Fruit fly (Drosophila melanogaster) whole organism, embryonic: ENCODE measurements around the gene CG31538.

Source experiments
- ATbp ChIP-seq: fragments of 200-800 bp; sonication (Bioruptor generic); optimal IDR thresholded peaks from 2 replicates; lab custom pipeline; 2017; ENCODE audit warnings: missing biosample characterization, mild to moderate bottlenecking, missing genetic modification characterization, missing genetic modification reagents
- Asciz ChIP-seq: fragments of 200-800 bp; sonication (Bioruptor generic); optimal IDR thresholded peaks from 2 replicates; lab custom pipeline; 2017; ENCODE audit warnings: missing biosample characterization, mild to moderate bottlenecking, missing genetic modification characterization, missing genetic modification reagents
- Atf3 ChIP-seq: fragments of 200-800 bp; sonication (Bioruptor generic); optimal IDR thresholded peaks from 3 replicates; lab custom pipeline; 2016; ENCODE audit warnings: missing biosample characterization, missing genetic modification characterization
- B-H2 ChIP-seq: fragments of 200-800 bp; sonication (Bioruptor generic); optimal IDR thresholded peaks from 2 replicates; lab custom pipeline; 2018; ENCODE audit warnings: missing biosample characterization, mild to moderate bottlenecking, missing genetic modification characterization
- BtbVII ChIP-seq: fragments of 200-800 bp; sonication (Bioruptor generic); optimal IDR thresholded peaks from 3 replicates; lab custom pipeline; 2017; ENCODE audit warnings: missing biosample characterization, mild to moderate bottlenecking, missing genetic modification characterization
- C15 ChIP-seq: fragments of 200-800 bp; sonication (Bioruptor generic); IDR thresholded peaks from 3 replicates; pipeline ENCODE4 v1.3.6; 2022; ENCODE audit warnings: missing biosample characterization, missing genetic modification characterization
- CG11504 ChIP-seq: fragments of 200-800 bp; sonication (Bioruptor generic); optimal IDR thresholded peaks from 3 replicates; lab custom pipeline; 2019; ENCODE audit warnings: missing biosample characterization, mild to moderate bottlenecking, missing genetic modification characterization, moderate library complexity
- CG13296 ChIP-seq: fragments of 200-800 bp; sonication (Bioruptor generic); optimal IDR thresholded peaks from 3 replicates; lab custom pipeline; 2018; ENCODE audit warnings: missing biosample characterization, mild to moderate bottlenecking, missing genetic modification characterization
- CG14050 ChIP-seq: fragments of 200-800 bp; sonication (Bioruptor generic); IDR thresholded peaks from 3 replicates; pipeline ENCODE4 v1.3.6; 2022; ENCODE audit warnings: missing biosample characterization, missing genetic modification characterization
- CG2678 ChIP-seq: fragments of 200-800 bp; sonication (Bioruptor generic); optimal IDR thresholded peaks from 3 replicates; lab custom pipeline; 2019; ENCODE audit warnings: missing biosample characterization, mild to moderate bottlenecking, missing genetic modification characterization, moderate library complexity
- CG34376 ChIP-seq: fragments of 200-800 bp; sonication (Bioruptor generic); optimal IDR thresholded peaks from 2 replicates; lab custom pipeline; 2018; ENCODE audit warnings: missing biosample characterization, mild to moderate bottlenecking, missing genetic modification characterization
- CG8290 ChIP-seq, 3 experiments: fragments of 200-800 bp; sonication (Bioruptor generic); optimal IDR thresholded peaks; 2 replicates each; lab custom pipeline; 2016 to 2019; ENCODE audit warnings: missing biosample characterization in 3 of 3, missing genetic modification characterization in 3 of 3, mild to moderate bottlenecking in 2 of 3, moderate library complexity in 1 of 3
- CG9932 ChIP-seq: fragments of 200-800 bp; sonication (Bioruptor generic); IDR thresholded peaks from 2 replicates; pipeline ENCODE4 v1.3.6; 2022; ENCODE audit warnings: missing biosample characterization, missing genetic modification characterization
- Deaf1 ChIP-seq: fragments of 200-800 bp; optimal IDR thresholded peaks from 3 replicates; lab custom pipeline; 2019; ENCODE audit warnings: missing biosample characterization, mild to moderate bottlenecking, missing genetic modification characterization, moderate library complexity
- Dfd ChIP-seq, 2 experiments: fragments of >200 bp; optimal IDR thresholded peaks; 2 replicates each; lab custom pipeline; 2017; ENCODE audit warnings: missing biosample characterization in 2 of 2, missing genetic modification characterization in 2 of 2
- Dp ChIP-seq: fragments of 200-800 bp; sonication (Bioruptor generic); optimal IDR thresholded peaks from 2 replicates; lab custom pipeline; 2018; ENCODE audit warnings: missing biosample characterization, mild to moderate bottlenecking, missing genetic modification characterization, moderate library complexity
- Hmr ChIP-seq: fragments of 200-800 bp; sonication (Bioruptor generic); optimal IDR thresholded peaks from 3 replicates; lab custom pipeline; 2017; ENCODE audit warnings: mild to moderate bottlenecking, missing biosample characterization, missing genetic modification reagents, missing genetic modification characterization
- Med ChIP-seq: fragments of 200-800 bp; sonication (Bioruptor generic); peaks from one replicate; lab custom pipeline; 2016; ENCODE audit warnings: missing biosample characterization, missing genetic modification characterization, mild to moderate bottlenecking, inconsistent platforms, moderate library complexity
- Nf-YC ChIP-seq: fragments of 200-800 bp; optimal IDR thresholded peaks from 3 replicates; lab custom pipeline; 2019; ENCODE audit warnings: missing biosample characterization, mild to moderate bottlenecking, missing genetic modification characterization, moderate library complexity
- PHDP ChIP-seq: fragments of 200-800 bp; sonication (Bioruptor generic); optimal IDR thresholded peaks from 3 replicates; lab custom pipeline; 2018; ENCODE audit warnings: missing biosample characterization, mild to moderate bottlenecking, missing genetic modification characterization, moderate library complexity
- Side ChIP-seq: fragments of 200-800 bp; sonication (Bioruptor generic); optimal IDR thresholded peaks from 2 replicates; lab custom pipeline; 2016; ENCODE audit warnings: missing biosample characterization, missing genetic modification characterization
- Vsx1 ChIP-seq: fragments of 200-800 bp; sonication (Bioruptor generic); optimal IDR thresholded peaks from 2 replicates; lab custom pipeline; 2017; ENCODE audit warnings: missing biosample characterization, mild to moderate bottlenecking, missing genetic modification characterization, missing genetic modification reagents
- Xrp1 ChIP-seq: fragments of 200-800 bp; sonication (Bioruptor generic); IDR thresholded peaks from 2 replicates; pipeline ENCODE4 v1.3.6; 2022; ENCODE audit warnings: missing biosample characterization, missing genetic modification characterization
- ash1 ChIP-seq: fragments of 200-800 bp; sonication (Bioruptor generic); optimal IDR thresholded peaks from 2 replicates; lab custom pipeline; 2018; ENCODE audit warnings: missing biosample characterization, mild to moderate bottlenecking, missing genetic modification characterization
- az2 ChIP-seq: fragments of 200-800 bp; sonication (Bioruptor generic); optimal IDR thresholded peaks from 3 replicates; lab custom pipeline; 2016; ENCODE audit warnings: missing biosample characterization, missing genetic modification characterization
- chinmo ChIP-seq: fragments of 200-800 bp; sonication (Bioruptor generic); IDR thresholded peaks from 4 replicates; pipeline ENCODE4 v1.3.6; 2022; ENCODE audit warnings: missing biosample characterization, missing genetic modification characterization; ENCODE audit not compliant: partially characterized antibody
- crol ChIP-seq: fragments of 200-800 bp; sonication (Bioruptor generic); IDR thresholded peaks from 2 replicates; pipeline ENCODE4 v1.3.6; 2022; ENCODE audit warnings: missing biosample characterization, missing genetic modification characterization
- en ChIP-seq: fragments of 200-800 bp; sonication (Bioruptor generic); optimal IDR thresholded peaks from 2 replicates; lab custom pipeline; 2016; ENCODE audit warnings: missing biosample characterization, missing genetic modification characterization
- esg ChIP-seq: fragments of 200-800 bp; sonication (Bioruptor generic); conservative IDR thresholded peaks from 2 replicates; pipeline ENCODE4 v1.3.6; 2022; ENCODE audit warnings: missing biosample characterization, missing genetic modification characterization
- grau ChIP-seq: fragments of 200-800 bp; optimal IDR thresholded peaks from 3 replicates; lab custom pipeline; 2019; ENCODE audit warnings: missing biosample characterization, mild to moderate bottlenecking, missing genetic modification characterization, moderate library complexity
- hb ChIP-seq: fragments of 200-800 bp; sonication (Bioruptor generic); IDR thresholded peaks from 3 replicates; pipeline ENCODE4 v1.3.6; 2022; ENCODE audit warnings: missing biosample characterization, missing genetic modification characterization; ENCODE audit not compliant: partially characterized antibody
- klu ChIP-seq: fragments of 200-800 bp; sonication (Bioruptor generic); IDR thresholded peaks from 2 replicates; pipeline ENCODE4 v1.3.6; 2022; ENCODE audit warnings: missing biosample characterization, missing genetic modification characterization
- nmo ChIP-seq: fragments of 200-800 bp; sonication (Bioruptor generic); optimal IDR thresholded peaks from 2 replicates; lab custom pipeline; 2018; ENCODE audit warnings: missing biosample characterization, mild to moderate bottlenecking, missing genetic modification characterization, moderate library complexity
- nom ChIP-seq: fragments of 200-800 bp; sonication (Bioruptor generic); optimal IDR thresholded peaks from 2 replicates; lab custom pipeline; 2017; ENCODE audit warnings: missing biosample characterization, missing genetic modification characterization, mild to moderate bottlenecking, moderate library complexity, missing genetic modification reagents
- repo ChIP-seq: fragments of 200-800 bp; sonication (Bioruptor generic); optimal IDR thresholded peaks from 2 replicates; lab custom pipeline; 2016; ENCODE audit warnings: missing biosample characterization, missing genetic modification characterization
- schlank ChIP-seq: fragments of 200-800 bp; sonication (Bioruptor generic); optimal IDR thresholded peaks from 2 replicates; lab custom pipeline; 2018; ENCODE audit warnings: missing biosample characterization, mild to moderate bottlenecking, missing genetic modification characterization
- sens ChIP-seq: fragments of 200-800 bp; sonication (Bioruptor generic); peaks from one replicate; lab custom pipeline; 2016; ENCODE audit warnings: missing biosample characterization, missing genetic modification characterization
- ssp ChIP-seq: fragments of 200-800 bp; sonication (Bioruptor generic); IDR thresholded peaks from 2 replicates; pipeline ENCODE4 v1.3.6; 2022; ENCODE audit warnings: missing biosample characterization, missing genetic modification characterization
- sug ChIP-seq: fragments of 200-800 bp; optimal IDR thresholded peaks from 2 replicates; lab custom pipeline; 2019; ENCODE audit warnings: missing biosample characterization, mild to moderate bottlenecking, missing genetic modification characterization, moderate library complexity
- tap ChIP-seq: fragments of 200-800 bp; optimal IDR thresholded peaks from 3 replicates; lab custom pipeline; 2019; ENCODE audit warnings: missing biosample characterization, mild to moderate bottlenecking, missing genetic modification characterization, moderate library complexity

CG31538 gene

DNA sequence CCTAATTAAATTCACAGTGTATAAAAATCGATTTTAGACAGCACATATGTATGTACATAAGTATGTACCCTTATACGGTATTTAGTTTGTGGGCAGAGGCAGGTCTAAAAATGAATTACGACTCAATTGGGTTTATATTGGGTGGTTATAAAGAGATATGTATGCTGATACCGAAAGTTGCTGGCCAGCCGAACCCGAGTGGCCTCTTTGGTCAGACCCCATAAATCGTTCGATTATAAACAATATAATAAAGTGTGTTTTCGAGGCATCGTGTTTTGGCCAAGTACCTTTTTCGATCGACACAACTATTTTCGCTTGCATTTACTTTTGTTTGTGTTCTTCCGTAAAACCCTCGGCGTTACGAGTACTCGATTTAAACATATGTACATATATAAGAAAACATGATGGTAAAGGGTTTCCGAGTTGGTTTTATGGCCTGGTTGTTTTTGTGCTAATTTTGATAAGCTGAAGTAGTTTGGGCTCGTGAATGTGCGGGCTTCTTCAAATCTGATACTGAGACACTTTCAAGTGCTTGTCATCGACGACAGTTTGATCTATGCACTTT is 31.7 kb upstream of the CG31538 start (continued):
- TF ChIP-seq CG8290 (GFP tag; optimal IDR thresholded peaks at IDR 0.05; lab: Kevin White, UChicago) (no peak), CG8290 (tag; optimal IDR thresholded peaks at IDR 0.05; lab: Kevin White, UChicago) (peak in 1 of 2 experiments; percentile 9), ATbp (GFP tag; lab: Kevin White, UChicago) (no peak), CG11504 (tag; lab: Kevin White, UChicago) (no peak), CG34376 (GFP tag; lab: Kevin White, UChicago) (peak; percentile 74), Side (GFP tag; lab: Kevin White, UChicago) (no peak), Deaf1 (tag; lab: Kevin White, UChicago) (peak; percentile 25), Atf3 (GFP tag; lab: Kevin White, UChicago) (no peak), sug (peak; percentile 88), nmo (GFP tag; lab: Kevin White, UChicago) (no peak), B-H2 (GFP tag; lab: Kevin White, UChicago) (peak; percentile 22), schlank (tag; lab: Kevin White, UChicago) (no peak), ssp (GFP tag; lab: Robert Waterston, UW) (no peak), sens (GFP tag; lab: Kevin White, UChicago) (peak; percentile 12), Med (GFP tag; lab: Kevin White, UChicago) (peak; percentile 28), Xrp1 (GFP tag; lab: Robert Waterston, UW) (no peak), crol (GFP tag; lab: Robert Waterston, UW) (no peak), BtbVII (GFP tag; lab: Kevin White, UChicago) (peak; percentile 22), repo (GFP tag; lab: Kevin White, UChicago) (no peak), tap (tag; lab: Kevin White, UChicago) (no peak), esg (GFP tag; lab: Robert Waterston, UW) (no peak), en (GFP tag; lab: Kevin White, UChicago) (no peak), klu (GFP tag; lab: Robert Waterston, UW) (no peak), Hmr (GFP tag; lab: Kevin White, UChicago) (no peak), Dp (GFP tag; lab: Kevin White, UChicago) (no peak), CG14050 (GFP tag; lab: Robert Waterston, UW) (no peak), CG2678 (tag; lab: Kevin White, UChicago) (peak; percentile 36), CG13296 (peak; percentile 2), PHDP (peak; percentile 25), grau (tag; lab: Kevin White, UChicago) (no peak), ash1 (no peak), az2 (no peak)

DNA sequence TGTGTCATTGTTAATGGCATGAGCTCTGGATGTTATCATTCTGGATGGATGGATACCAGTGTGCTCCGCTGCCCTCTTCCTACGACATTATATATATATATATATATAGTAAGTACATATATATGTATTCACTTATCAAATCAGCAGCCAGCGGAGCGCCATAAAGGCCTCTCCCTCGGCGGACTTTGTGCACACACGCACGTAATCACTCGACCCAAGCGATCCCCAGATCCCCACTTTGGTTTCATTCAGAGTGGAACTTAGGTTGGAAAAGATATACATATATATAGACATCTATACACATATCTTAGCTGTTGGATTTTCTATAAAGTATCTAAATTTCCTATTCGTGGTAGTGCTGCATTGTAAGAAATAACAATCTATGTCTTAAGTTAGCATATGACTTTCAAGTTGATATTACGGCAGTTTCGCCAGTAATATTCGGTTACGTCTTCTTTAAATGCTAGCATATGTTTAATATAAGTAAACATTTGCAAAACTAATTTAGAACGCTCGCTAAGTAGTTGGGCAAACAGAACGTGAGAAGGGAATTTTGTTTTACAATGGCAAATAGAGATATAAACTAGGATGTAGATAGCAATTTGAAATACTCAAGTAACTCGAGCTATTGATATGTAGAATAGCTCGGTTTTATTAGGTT is 30.6 kb upstream of the CG31538 start:
- 0 out of 4 replicates have a peak, but pooled peaks have one; percentile 12 for TF ChIP-seq chinmo
- no peak for TF ChIP-seq C15 (GFP tag; lab: Robert Waterston, UW)
- peak; percentile 70 for TF ChIP-seq Med (GFP tag; lab: Kevin White, UChicago)
- TF ChIP-seq nom (GFP tag; lab: Kevin White, UChicago) = peak; percentile 75
- no peak for TF ChIP-seq Vsx1 (GFP tag; lab: Kevin White, UChicago)
- TF ChIP-seq Asciz (GFP tag; lab: Kevin White, UChicago) = no peak
- no peak for TF ChIP-seq Nf-YC (tag; lab: Kevin White, UChicago)
- TF ChIP-seq CG9932 (GFP tag; lab: Robert Waterston, UW) = no peak
- peak; percentile 19 for TF ChIP-seq sens (GFP tag; lab: Kevin White, UChicago)
- TF ChIP-seq hb (GFP tag; lab: Robert Waterston, UW) = no peak
- TF ChIP-seq Dfd (GFP tag; optimal IDR thresholded peaks at IDR 0.05; lab: Kevin White, UChicago) = no peak
- TF ChIP-seq, all 482 proteins: peak for 4
